Fruit fly (Drosophila melanogaster) whole organism, embryonic: Measurements from ENCODE around the gene Mal-B2.

Experiments
- Abd-B ChIP-seq: fragments of 200-800 bp; sonication (Bioruptor generic); optimal IDR thresholded peaks from 2 replicates; lab custom pipeline; 2018; ENCODE audit warnings: missing biosample characterization, mild to moderate bottlenecking, missing genetic modification characterization, moderate library complexity
- Bdp1 ChIP-seq: fragments of 200-800 bp; sonication (Bioruptor generic); optimal IDR thresholded peaks from 3 replicates; lab custom pipeline; 2016; ENCODE audit warnings: missing biosample characterization, missing genetic modification characterization
- Bteb2 ChIP-seq: fragments of 200-800 bp; sonication (Bioruptor generic); optimal IDR thresholded peaks from 2 replicates; lab custom pipeline; 2016; ENCODE audit warnings: missing biosample characterization, missing genetic modification characterization
- CG11093 ChIP-seq: fragments of 200-800 bp; sonication (Bioruptor generic); IDR thresholded peaks from 3 replicates; pipeline ENCODE4 v1.3.6; 2022; ENCODE audit warnings: missing biosample characterization, missing genetic modification characterization
- CG12236 ChIP-seq: fragments of 200-800 bp; sonication (Bioruptor generic); optimal IDR thresholded peaks from 2 replicates; lab custom pipeline; 2016; ENCODE audit warnings: missing biosample characterization, missing genetic modification characterization
- CG12299 ChIP-seq: fragments of 200-800 bp; sonication (Bioruptor generic); optimal IDR thresholded peaks from 2 replicates; lab custom pipeline; 2018; ENCODE audit warnings: missing biosample characterization, mild to moderate bottlenecking, missing genetic modification characterization
- CG12659 ChIP-seq: fragments of 200-800 bp; sonication (Bioruptor generic); optimal IDR thresholded peaks from 3 replicates; lab custom pipeline; 2017; ENCODE audit warnings: mild to moderate bottlenecking, missing biosample characterization, missing genetic modification reagents, missing genetic modification characterization
- CG13775 ChIP-seq: fragments of 200-800 bp; sonication (Bioruptor generic); optimal IDR thresholded peaks from 3 replicates; lab custom pipeline; 2017; ENCODE audit warnings: missing biosample characterization, mild to moderate bottlenecking, missing genetic modification characterization
- CG15601 ChIP-seq: fragments of 200-800 bp; sonication (Bioruptor generic); optimal IDR thresholded peaks from 3 replicates; lab custom pipeline; 2019; ENCODE audit warnings: missing biosample characterization, mild to moderate bottlenecking, missing genetic modification characterization, moderate library complexity
- CG16863 ChIP-seq: fragments of 200-800 bp; sonication (Bioruptor generic); optimal IDR thresholded peaks from 3 replicates; lab custom pipeline; 2016; ENCODE audit warnings: missing biosample characterization, missing genetic modification characterization
- CG17328 ChIP-seq: fragments of 200-800 bp; sonication (Bioruptor generic); IDR thresholded peaks from 2 replicates; pipeline ENCODE4 v1.3.6; 2022; ENCODE audit warnings: missing biosample characterization, missing genetic modification characterization
- CG17361 ChIP-seq: fragments of 200-800 bp; sonication (Bioruptor generic); IDR thresholded peaks from 3 replicates; pipeline ENCODE4 v1.3.6; 2022; ENCODE audit warnings: missing biosample characterization, missing genetic modification characterization
- CG17802 ChIP-seq: fragments of 200-800 bp; sonication (Bioruptor generic); optimal IDR thresholded peaks from 2 replicates; lab custom pipeline; 2018; ENCODE audit warnings: missing biosample characterization, mild to moderate bottlenecking, missing genetic modification characterization, moderate library complexity
- CG33557 ChIP-seq: fragments of 200-800 bp; sonication (Bioruptor generic); optimal IDR thresholded peaks from 2 replicates; lab custom pipeline; 2019; ENCODE audit warnings: missing biosample characterization, mild to moderate bottlenecking, missing genetic modification characterization, moderate library complexity
- CG4328 ChIP-seq: fragments of 200-800 bp; sonication (Bioruptor generic); optimal IDR thresholded peaks from 3 replicates; lab custom pipeline; 2017; ENCODE audit warnings: missing biosample characterization, missing genetic modification reagents, missing genetic modification characterization
- CG4730 ChIP-seq: fragments of 200-800 bp; sonication (Bioruptor generic); IDR thresholded peaks from 2 replicates; pipeline ENCODE4 v1.3.6; 2022; ENCODE audit warnings: missing biosample characterization, missing genetic modification characterization
- CG7271 ChIP-seq: fragments of 200-800 bp; sonication (Bioruptor generic); optimal IDR thresholded peaks from 2 replicates; lab custom pipeline; 2018; ENCODE audit warnings: missing biosample characterization, mild to moderate bottlenecking, missing genetic modification characterization, moderate library complexity
- Dad ChIP-seq: fragments of 200-800 bp; sonication (Bioruptor generic); optimal IDR thresholded peaks from 3 replicates; lab custom pipeline; 2016; ENCODE audit warnings: missing biosample characterization, missing genetic modification characterization
- Dip2 ChIP-seq: fragments of 200-800 bp; sonication (Bioruptor generic); IDR thresholded peaks from 2 replicates; pipeline ENCODE4 v1.3.6; 2022; ENCODE audit warnings: missing biosample characterization, missing genetic modification characterization
- Dref ChIP-seq: fragments of 200-800 bp; sonication (Bioruptor generic); IDR thresholded peaks from 2 replicates; pipeline ENCODE4 v1.3.6; 2022; ENCODE audit warnings: missing biosample characterization, missing genetic modification characterization
- Ets65A ChIP-seq: fragments of 200-800 bp; sonication (Bioruptor generic); peaks from one replicate; lab custom pipeline; 2016; ENCODE audit warnings: missing biosample characterization, missing genetic modification characterization
- Fer1 ChIP-seq: fragments of 200-800 bp; sonication (Bioruptor generic); optimal IDR thresholded peaks from 2 replicates; lab custom pipeline; 2017; ENCODE audit warnings: missing biosample characterization, mild to moderate bottlenecking, missing genetic modification characterization
- Fer3 ChIP-seq: fragments of 200-800 bp; sonication (Bioruptor generic); optimal IDR thresholded peaks from 2 replicates; lab custom pipeline; 2018; ENCODE audit warnings: missing biosample characterization, mild to moderate bottlenecking, missing genetic modification characterization, moderate library complexity
- HLH4C ChIP-seq: fragments of 200-800 bp; sonication (Bioruptor generic); IDR thresholded peaks from 3 replicates; pipeline ENCODE4 v1.3.6; 2022; ENCODE audit warnings: missing biosample characterization, missing genetic modification characterization; ENCODE audit not compliant: partially characterized antibody
- Nf-YA ChIP-seq: fragments of 200-800 bp; sonication (Bioruptor generic); IDR thresholded peaks from 2 replicates; pipeline ENCODE4 v1.3.6; 2022; ENCODE audit warnings: missing biosample characterization, missing genetic modification characterization
- Nf-YB ChIP-seq: fragments of 200-800 bp; sonication (Bioruptor generic); optimal IDR thresholded peaks from 3 replicates; lab custom pipeline; 2019; ENCODE audit warnings: missing biosample characterization, mild to moderate bottlenecking, missing genetic modification characterization, moderate library complexity
- Ravus ChIP-seq: fragments of 200-800 bp; sonication (Bioruptor generic); IDR thresholded peaks from 2 replicates; pipeline ENCODE4 v1.3.6; 2022; ENCODE audit warnings: missing biosample characterization, missing genetic modification characterization
- Sry-β ChIP-seq: fragments of 200-800 bp; sonication (Bioruptor generic); optimal IDR thresholded peaks from 2 replicates; lab custom pipeline; 2018; ENCODE audit warnings: missing biosample characterization, mild to moderate bottlenecking, missing genetic modification characterization, moderate library complexity
- Taf1 ChIP-seq: fragments of 200-800 bp; sonication (Bioruptor generic); IDR thresholded peaks from 2 replicates; pipeline ENCODE4 v1.3.6; 2022; ENCODE audit warnings: missing biosample characterization, missing genetic modification characterization
- Trl ChIP-seq, 3 experiments: fragments of >200 bp in 2 of 3; fragments of 200-800 bp in 1 of 3; sonication (Bioruptor generic) in 1 of 3; optimal IDR thresholded peaks; 2 replicates in 1 of 3; 3 replicates in 2 of 3; lab custom pipeline; 2016 to 2017; ENCODE audit warnings: missing biosample characterization in 1 of 3, missing genetic modification characterization in 1 of 3
- abd-A ChIP-seq: fragments of 200-800 bp; sonication (Bioruptor generic); optimal IDR thresholded peaks from 3 replicates; lab custom pipeline; 2019; ENCODE audit warnings: missing biosample characterization, mild to moderate bottlenecking, missing genetic modification characterization, moderate library complexity
- ac ChIP-seq: fragments of 200-800 bp; sonication (Bioruptor generic); optimal IDR thresholded peaks from 3 replicates; lab custom pipeline; 2017; ENCODE audit warnings: missing biosample characterization, mild to moderate bottlenecking, missing genetic modification characterization
- dati ChIP-seq: fragments of 200-800 bp; sonication (Bioruptor generic); IDR thresholded peaks from 2 replicates; pipeline ENCODE4 v1.3.6; 2022; ENCODE audit warnings: missing biosample characterization, missing genetic modification characterization
- fru ChIP-seq: fragments of >200 bp; optimal IDR thresholded peaks from 2 replicates; lab custom pipeline; 2017
- insv ChIP-seq, 2 experiments: fragments of 200-800 bp; sonication (Bioruptor generic); optimal IDR thresholded peaks; 3 replicates each; lab custom pipeline; 2016 to 2018; ENCODE audit warnings: missing biosample characterization in 2 of 2, missing genetic modification characterization in 2 of 2
- jing ChIP-seq: fragments of 200-800 bp; sonication (Bioruptor generic); optimal IDR thresholded peaks from 2 replicates; lab custom pipeline; 2018; ENCODE audit warnings: missing biosample characterization, mild to moderate bottlenecking, missing genetic modification characterization
- lilli ChIP-seq: fragments of 200-800 bp; sonication (Bioruptor generic); optimal IDR thresholded peaks from 3 replicates; lab custom pipeline; 2016; ENCODE audit warnings: missing biosample characterization, missing genetic modification characterization
- lmd ChIP-seq: fragments of 200-800 bp; sonication (Bioruptor generic); IDR thresholded peaks from 2 replicates; pipeline ENCODE4 v1.3.6; 2022; ENCODE audit warnings: missing biosample characterization, missing genetic modification characterization
- pan ChIP-seq, 4 experiments: fragments of >200 bp in 3 of 4; fragments of 200-800 bp in 1 of 4; sonication (Bioruptor generic) in 1 of 4; optimal IDR thresholded peaks in 3 of 4; IDR thresholded peaks in 1 of 4; 2 replicates each; pipeline versions ENCODE4 v1.3.6 to Lab custom; 2017 to 2022; ENCODE audit warnings: missing biosample characterization in 2 of 4, missing genetic modification characterization in 2 of 4, mixed read lengths in 1 of 4
- phol ChIP-seq: fragments of 200-800 bp; sonication (Bioruptor generic); optimal IDR thresholded peaks from 3 replicates; lab custom pipeline; 2018; ENCODE audit warnings: missing biosample characterization, mild to moderate bottlenecking, missing genetic modification characterization, moderate library complexity
- pnt ChIP-seq: fragments of 200-800 bp; sonication (Bioruptor generic); optimal IDR thresholded peaks from 3 replicates; lab custom pipeline; 2016; ENCODE audit warnings: missing biosample characterization, missing genetic modification characterization
- repo ChIP-seq: fragments of 200-800 bp; sonication (Bioruptor generic); optimal IDR thresholded peaks from 2 replicates; lab custom pipeline; 2016; ENCODE audit warnings: missing biosample characterization, missing genetic modification characterization
- rib ChIP-seq: fragments of 200-800 bp; sonication (Bioruptor generic); IDR thresholded peaks from 2 replicates; pipeline ENCODE4 v1.3.6; 2022; ENCODE audit warnings: missing biosample characterization, missing genetic modification characterization
- slou ChIP-seq: fragments of 200-800 bp; sonication (Bioruptor generic); optimal IDR thresholded peaks from 3 replicates; lab custom pipeline; 2016; ENCODE audit warnings: missing biosample characterization, missing genetic modification characterization
- stwl ChIP-seq: fragments of 200-800 bp; sonication (Bioruptor generic); optimal IDR thresholded peaks from 3 replicates; lab custom pipeline; 2018; ENCODE audit warnings: missing biosample characterization, mild to moderate bottlenecking, missing genetic modification characterization, moderate library complexity
- sug ChIP-seq: fragments of 200-800 bp; optimal IDR thresholded peaks from 2 replicates; lab custom pipeline; 2019; ENCODE audit warnings: missing biosample characterization, mild to moderate bottlenecking, missing genetic modification characterization, moderate library complexity
- trh ChIP-seq: fragments of 200-800 bp; sonication (Bioruptor generic); optimal IDR thresholded peaks from 2 replicates; lab custom pipeline; 2016; ENCODE audit warnings: missing biosample characterization, missing genetic modification characterization
- wdn ChIP-seq: fragments of 200-800 bp; sonication (Bioruptor generic); IDR thresholded peaks from 2 replicates; pipeline ENCODE4 v1.3.6; 2022; ENCODE audit warnings: missing biosample characterization, missing genetic modification characterization
- z ChIP-seq: fragments of 200-800 bp; sonication (Bioruptor generic); IDR thresholded peaks from 3 replicates; pipeline ENCODE4 v1.3.6; 2022; ENCODE audit warnings: missing biosample characterization, missing genetic modification characterization

The Mal-B2 gene

dm6 chr2L:11808702-11809583, 40.8 kb upstream of the Mal-B2 start, which contains the start of gene crol (continued):
- no peak for TF ChIP-seq Bteb2 (GFP tag; lab: Kevin White, UChicago)
- TF ChIP-seq Abd-B (GFP tag; lab: Kevin White, UChicago), result no peak
- no peak for TF ChIP-seq CG4730 (GFP tag; lab: Robert Waterston, UW)
- TF ChIP-seq Dref (GFP tag; lab: Robert Waterston, UW), result peak; percentile 89
- TF ChIP-seq pnt (GFP tag; lab: Kevin White, UChicago), result no peak
- no peak for TF ChIP-seq wdn (GFP tag; lab: Robert Waterston, UW)
- 0 out of 2 replicates have a peak, but pooled peaks have one; percentile 46 for TF ChIP-seq rib
- TF ChIP-seq CG16863, result no peak
- TF ChIP-seq CG12299 (tag; lab: Kevin White, UChicago), result no peak
- no peak; the same call in 1 of the 2 replicates for TF ChIP-seq lmd (GFP tag; lab: Robert Waterston, UW)
- peak; percentile 86 to 91 for TF ChIP-seq Trl (optimal IDR thresholded peaks at IDR 0.05; lab: Kevin White, UChicago)
- no peak for TF ChIP-seq Trl (GFP tag; optimal IDR thresholded peaks at IDR 0.05; lab: Kevin White, UChicago)
- no peak for TF ChIP-seq CG7271 (tag; lab: Kevin White, UChicago)
- peak; percentile 15 for TF ChIP-seq CG13775 (GFP tag; lab: Kevin White, UChicago)
- TF ChIP-seq slou, result no peak
- TF ChIP-seq CG17802 (tag; lab: Kevin White, UChicago), result no peak
- no peak for TF ChIP-seq CG11093 (GFP tag; lab: Robert Waterston, UW)
- TF ChIP-seq fru (lab: Kevin White, UChicago), result no peak
- TF ChIP-seq dati, result no peak
- TF ChIP-seq pan (optimal IDR thresholded peaks at IDR 0.05; lab: Kevin White, UChicago), result no peak
- peak in 1 of 2 experiments; percentile 20 for TF ChIP-seq pan (GFP tag; optimal IDR thresholded peaks at IDR 0.05 in 1 of 2, IDR thresholded peaks at IDR 0.05 in 1 of 2)
- 0 out of 2 replicates have a peak, but pooled peaks have one; percentile 9 for TF ChIP-seq Taf1
- TF ChIP-seq Fer3 (tag; lab: Kevin White, UChicago), result no peak
- no peak for TF ChIP-seq Fer1 (GFP tag; lab: Kevin White, UChicago)
- no peak for TF ChIP-seq trh
- no peak for TF ChIP-seq CG12236
- peak; percentile 76 for TF ChIP-seq CG12659 (GFP tag; lab: Kevin White, UChicago)
- peak; percentile 36 for TF ChIP-seq Nf-YB
- no peak for TF ChIP-seq z
- no peak for TF ChIP-seq repo
- peak in 1 of 2 experiments; percentile 82 for TF ChIP-seq insv (GFP tag; optimal IDR thresholded peaks at IDR 0.05; lab: Kevin White, UChicago)
- peak; percentile 80 for TF ChIP-seq HLH4C (GFP tag; lab: Robert Waterston, UW)
- peak; percentile 100 for TF ChIP-seq stwl (tag; lab: Kevin White, UChicago)
- peak; percentile 80 for TF ChIP-seq abd-A (tag; lab: Kevin White, UChicago)
- TF ChIP-seq Ravus (GFP tag; lab: Robert Waterston, UW), result no peak
- no peak for TF ChIP-seq CG33557 (GFP tag; lab: Kevin White, UChicago)
- peak; percentile 28 for TF ChIP-seq sug
- TF ChIP-seq Ets65A (GFP tag; lab: Kevin White, UChicago), result no peak
- TF ChIP-seq ac (GFP tag; lab: Kevin White, UChicago), result no peak
- peak; percentile 94 for TF ChIP-seq Sry-β (GFP tag; lab: Kevin White, UChicago)
- peak; percentile 32 for TF ChIP-seq CG15601 (tag; lab: Kevin White, UChicago)
- TF ChIP-seq Dip2 (GFP tag; lab: Robert Waterston, UW), result no peak
- TF ChIP-seq CG17328 (GFP tag; lab: Robert Waterston, UW), result no peak
- no peak for TF ChIP-seq jing
- TF ChIP-seq phol (tag; lab: Kevin White, UChicago), result peak; percentile 43
- no peak for TF ChIP-seq Nf-YA (GFP tag; lab: Robert Waterston, UW)
- TF ChIP-seq CG4328, result no peak
- TF ChIP-seq lilli, result peak; percentile 40
- TF ChIP-seq CG17361 (GFP tag; lab: Robert Waterston, UW), result peak; percentile 44; the same call in 1 of the 3 replicates
- peak; percentile 15 for TF ChIP-seq Dad
- no peak for TF ChIP-seq Bdp1 (GFP tag; lab: Kevin White, UChicago)
